Fruit fly (Drosophila melanogaster) whole organism, embryonic: ENCODE results near the gene Dsor1.

Source experiments
- Abd-B ChIP-seq: fragments of 200-800 bp; sonication (Bioruptor generic); optimal IDR thresholded peaks from 2 replicates; lab custom pipeline; 2018; ENCODE audit warnings: missing biosample characterization, mild to moderate bottlenecking, missing genetic modification characterization, moderate library complexity
- Blimp-1 ChIP-seq: fragments of 200-800 bp; sonication (Bioruptor generic); optimal IDR thresholded peaks from 3 replicates; lab custom pipeline; 2018; ENCODE audit warnings: missing biosample characterization, missing genetic modification characterization, mild to moderate bottlenecking, moderate library complexity, missing genetic modification reagents
- CG12104 ChIP-seq: fragments of 200-800 bp; sonication (Bioruptor generic); optimal IDR thresholded peaks from 3 replicates; lab custom pipeline; 2016; ENCODE audit warnings: missing biosample characterization, missing genetic modification characterization
- CG12155 ChIP-seq: fragments of 200-800 bp; sonication (Bioruptor generic); optimal IDR thresholded peaks from 3 replicates; lab custom pipeline; 2016; ENCODE audit warnings: missing biosample characterization, missing genetic modification characterization
- CG12299 ChIP-seq: fragments of 200-800 bp; sonication (Bioruptor generic); optimal IDR thresholded peaks from 2 replicates; lab custom pipeline; 2018; ENCODE audit warnings: missing biosample characterization, mild to moderate bottlenecking, missing genetic modification characterization
- CG12769 ChIP-seq: fragments of 200-800 bp; sonication (Bioruptor generic); optimal IDR thresholded peaks from 2 replicates; lab custom pipeline; 2019; ENCODE audit warnings: missing biosample characterization, mild to moderate bottlenecking, missing genetic modification characterization, moderate library complexity
- CG12942 ChIP-seq: fragments of 200-800 bp; sonication (Bioruptor generic); optimal IDR thresholded peaks from 3 replicates; lab custom pipeline; 2016; ENCODE audit warnings: missing biosample characterization, missing genetic modification characterization
- CG13123 ChIP-seq: fragments of 200-800 bp; sonication (Bioruptor generic); optimal IDR thresholded peaks from 2 replicates; lab custom pipeline; 2016; ENCODE audit warnings: missing biosample characterization, missing genetic modification characterization
- CG13624 ChIP-seq: fragments of 200-800 bp; sonication (Bioruptor generic); optimal IDR thresholded peaks from 2 replicates; lab custom pipeline; 2016; ENCODE audit warnings: missing biosample characterization, missing genetic modification characterization
- CG14014 ChIP-seq: fragments of 200-800 bp; sonication (Bioruptor generic); IDR thresholded peaks from 2 replicates; pipeline ENCODE4 v1.3.6; 2022; ENCODE audit warnings: missing biosample characterization, missing genetic modification characterization
- CG15011 ChIP-seq: fragments of 200-800 bp; sonication (Bioruptor generic); optimal IDR thresholded peaks from 3 replicates; lab custom pipeline; 2018; ENCODE audit warnings: missing biosample characterization, mild to moderate bottlenecking, missing genetic modification characterization
- CG15269 ChIP-seq: fragments of 200-800 bp; sonication (Bioruptor generic); optimal IDR thresholded peaks from 2 replicates; lab custom pipeline; 2018; ENCODE audit warnings: missing biosample characterization, mild to moderate bottlenecking, missing genetic modification characterization, moderate library complexity
- CG17568 ChIP-seq: fragments of 200-800 bp; sonication (Bioruptor generic); optimal IDR thresholded peaks from 2 replicates; lab custom pipeline; 2018; ENCODE audit warnings: missing biosample characterization, mild to moderate bottlenecking, missing genetic modification characterization, moderate library complexity
- CG18476 ChIP-seq: fragments of 200-800 bp; sonication (Bioruptor generic); optimal IDR thresholded peaks from 2 replicates; lab custom pipeline; 2016; ENCODE audit warnings: missing biosample characterization, mild to moderate bottlenecking, missing genetic modification characterization
- CG31365 ChIP-seq: fragments of 200-800 bp; sonication (Bioruptor generic); optimal IDR thresholded peaks from 2 replicates; lab custom pipeline; 2018; ENCODE audit warnings: missing biosample characterization, mild to moderate bottlenecking, missing genetic modification characterization
- CG34376 ChIP-seq: fragments of 200-800 bp; sonication (Bioruptor generic); optimal IDR thresholded peaks from 2 replicates; lab custom pipeline; 2018; ENCODE audit warnings: missing biosample characterization, mild to moderate bottlenecking, missing genetic modification characterization
- CG34422 ChIP-seq: fragments of 200-800 bp; sonication (Bioruptor generic); IDR thresholded peaks from 3 replicates; pipeline ENCODE4 v1.3.6; 2022; ENCODE audit warnings: missing biosample characterization, missing genetic modification characterization
- CG4282 ChIP-seq: fragments of 200-800 bp; sonication (Bioruptor generic); optimal IDR thresholded peaks from 2 replicates; lab custom pipeline; 2016; ENCODE audit warnings: missing biosample characterization, missing genetic modification characterization
- CG6272 ChIP-seq: fragments of 200-800 bp; sonication (Bioruptor generic); IDR thresholded peaks from 2 replicates; pipeline ENCODE4 v1.3.6; 2022; ENCODE audit warnings: missing biosample characterization, missing genetic modification characterization
- CG6654 ChIP-seq: fragments of 200-800 bp; sonication (Bioruptor generic); optimal IDR thresholded peaks from 2 replicates; lab custom pipeline; 2017; ENCODE audit warnings: missing biosample characterization, mild to moderate bottlenecking, missing genetic modification characterization
- CG9437 ChIP-seq: fragments of 200-800 bp; sonication (Bioruptor generic); optimal IDR thresholded peaks from 2 replicates; lab custom pipeline; 2018; ENCODE audit warnings: missing biosample characterization, mild to moderate bottlenecking, missing genetic modification characterization
- CG9727 ChIP-seq: fragments of 200-800 bp; sonication (Bioruptor generic); optimal IDR thresholded peaks from 3 replicates; lab custom pipeline; 2017; ENCODE audit warnings: missing biosample characterization, mild to moderate bottlenecking, missing genetic modification characterization
- CG9876 ChIP-seq: fragments of 200-800 bp; sonication (Bioruptor generic); optimal IDR thresholded peaks from 2 replicates; lab custom pipeline; 2016; ENCODE audit warnings: missing biosample characterization, missing genetic modification characterization
- CkIIα-i1 ChIP-seq: fragments of 200-800 bp; sonication (Bioruptor generic); IDR thresholded peaks from 2 replicates; pipeline ENCODE4 v1.3.6; 2022; ENCODE audit warnings: missing biosample characterization, missing genetic modification characterization
- D19B ChIP-seq: fragments of 200-800 bp; sonication (Bioruptor generic); optimal IDR thresholded peaks from 2 replicates; lab custom pipeline; 2017; ENCODE audit warnings: missing biosample characterization, mild to moderate bottlenecking, missing genetic modification characterization
- Dip2 ChIP-seq: fragments of 200-800 bp; sonication (Bioruptor generic); IDR thresholded peaks from 2 replicates; pipeline ENCODE4 v1.3.6; 2022; ENCODE audit warnings: missing biosample characterization, missing genetic modification characterization
- Dref ChIP-seq: fragments of 200-800 bp; sonication (Bioruptor generic); IDR thresholded peaks from 2 replicates; pipeline ENCODE4 v1.3.6; 2022; ENCODE audit warnings: missing biosample characterization, missing genetic modification characterization
- Med ChIP-seq: fragments of 200-800 bp; sonication (Bioruptor generic); peaks from one replicate; lab custom pipeline; 2016; ENCODE audit warnings: missing biosample characterization, missing genetic modification characterization, mild to moderate bottlenecking, inconsistent platforms, moderate library complexity
- Ssrp ChIP-seq: fragments of 200-800 bp; sonication (Bioruptor generic); optimal IDR thresholded peaks from 2 replicates; lab custom pipeline; 2018; ENCODE audit warnings: missing biosample characterization, mild to moderate bottlenecking, missing genetic modification characterization, moderate library complexity
- ac ChIP-seq: fragments of 200-800 bp; sonication (Bioruptor generic); optimal IDR thresholded peaks from 3 replicates; lab custom pipeline; 2017; ENCODE audit warnings: missing biosample characterization, mild to moderate bottlenecking, missing genetic modification characterization
- corto ChIP-seq: fragments of 200-800 bp; sonication (Bioruptor generic); optimal IDR thresholded peaks from 2 replicates; lab custom pipeline; 2016; ENCODE audit warnings: missing biosample characterization, mild to moderate bottlenecking, missing genetic modification characterization, moderate library complexity
- en ChIP-seq: fragments of 200-800 bp; sonication (Bioruptor generic); optimal IDR thresholded peaks from 2 replicates; lab custom pipeline; 2016; ENCODE audit warnings: missing biosample characterization, missing genetic modification characterization
- ewg ChIP-seq: fragments of 200-800 bp; sonication (Bioruptor generic); optimal IDR thresholded peaks from 3 replicates; lab custom pipeline; 2017; ENCODE audit warnings: mild to moderate bottlenecking, missing biosample characterization, missing genetic modification reagents, missing genetic modification characterization
- gfzf ChIP-seq: fragments of 200-800 bp; sonication (Bioruptor generic); optimal IDR thresholded peaks from 2 replicates; lab custom pipeline; 2016; ENCODE audit warnings: missing biosample characterization, mild to moderate bottlenecking, missing genetic modification characterization, moderate library complexity
- grn ChIP-seq: fragments of 200-800 bp; sonication (Bioruptor generic); optimal IDR thresholded peaks from 3 replicates; lab custom pipeline; 2017; ENCODE audit warnings: missing biosample characterization, missing genetic modification characterization
- h ChIP-seq: fragments of >200 bp; optimal IDR thresholded peaks from 2 replicates; lab custom pipeline; 2017
- hbn ChIP-seq: fragments of 200-800 bp; sonication (Bioruptor generic); IDR thresholded peaks from 2 replicates; pipeline ENCODE4 v1.3.6; 2022; ENCODE audit warnings: missing biosample characterization, missing genetic modification characterization; ENCODE audit not compliant: partially characterized antibody
- hth ChIP-seq: fragments of >200 bp; optimal IDR thresholded peaks from 2 replicates; lab custom pipeline; 2017; ENCODE audit warnings: inconsistent platforms
- klu ChIP-seq: fragments of 200-800 bp; sonication (Bioruptor generic); IDR thresholded peaks from 2 replicates; pipeline ENCODE4 v1.3.6; 2022; ENCODE audit warnings: missing biosample characterization, missing genetic modification characterization
- lbe ChIP-seq: fragments of 200-800 bp; sonication (Bioruptor generic); optimal IDR thresholded peaks from 2 replicates; lab custom pipeline; 2016; ENCODE audit warnings: missing biosample characterization, mild to moderate bottlenecking, missing genetic modification characterization
- lov ChIP-seq, 2 experiments: fragments of 200-800 bp in 1 of 2; fragments of >200 bp in 1 of 2; sonication (Bioruptor generic) in 1 of 2; IDR thresholded peaks in 1 of 2; optimal IDR thresholded peaks in 1 of 2; 2 replicates in 1 of 2; 3 replicates in 1 of 2; pipeline versions ENCODE4 v1.3.6 to Lab custom; 2017 to 2022; ENCODE audit warnings: missing biosample characterization in 1 of 2, missing genetic modification characterization in 1 of 2
- luna ChIP-seq: fragments of 200-800 bp; sonication (Bioruptor generic); optimal IDR thresholded peaks from 2 replicates; lab custom pipeline; 2016; ENCODE audit warnings: missing biosample characterization, missing genetic modification characterization
- phol ChIP-seq: fragments of 200-800 bp; sonication (Bioruptor generic); optimal IDR thresholded peaks from 3 replicates; lab custom pipeline; 2018; ENCODE audit warnings: missing biosample characterization, mild to moderate bottlenecking, missing genetic modification characterization, moderate library complexity
- pita ChIP-seq: fragments of 200-800 bp; sonication (Bioruptor generic); optimal IDR thresholded peaks from 2 replicates; lab custom pipeline; 2017; ENCODE audit warnings: missing biosample characterization, mild to moderate bottlenecking, missing genetic modification characterization
- ranshi ChIP-seq: fragments of 200-800 bp; sonication (Bioruptor generic); IDR thresholded peaks from 2 replicates; pipeline ENCODE4 v1.3.6; 2022; ENCODE audit warnings: missing biosample characterization, missing genetic modification characterization
- sima ChIP-seq: fragments of 200-800 bp; sonication (Bioruptor generic); optimal IDR thresholded peaks from 2 replicates; lab custom pipeline; 2016; ENCODE audit warnings: missing biosample characterization, missing genetic modification characterization
- ssp ChIP-seq: fragments of 200-800 bp; sonication (Bioruptor generic); IDR thresholded peaks from 2 replicates; pipeline ENCODE4 v1.3.6; 2022; ENCODE audit warnings: missing biosample characterization, missing genetic modification characterization
- sug ChIP-seq: fragments of 200-800 bp; optimal IDR thresholded peaks from 2 replicates; lab custom pipeline; 2019; ENCODE audit warnings: missing biosample characterization, mild to moderate bottlenecking, missing genetic modification characterization, moderate library complexity
- tll ChIP-seq, 2 experiments: fragments of 200-800 bp in 1 of 2; fragments of >200 bp in 1 of 2; sonication (Bioruptor generic) in 1 of 2; optimal IDR thresholded peaks; 2 replicates each; lab custom pipeline; 2017 to 2019; ENCODE audit warnings: missing biosample characterization in 2 of 2, missing genetic modification characterization in 2 of 2, mild to moderate bottlenecking in 1 of 2, moderate library complexity in 1 of 2
- twi ChIP-seq: fragments of 200-800 bp; optimal IDR thresholded peaks from 2 replicates; lab custom pipeline; 2019; ENCODE audit warnings: missing biosample characterization, mild to moderate bottlenecking, missing genetic modification characterization, moderate library complexity
- zen2 ChIP-seq: fragments of 200-800 bp; sonication (Bioruptor generic); IDR thresholded peaks from 3 replicates; pipeline ENCODE4 v1.3.6; 2022; ENCODE audit warnings: missing biosample characterization, missing genetic modification characterization; ENCODE audit not compliant: partially characterized antibody

The Dsor1 gene

DNA sequence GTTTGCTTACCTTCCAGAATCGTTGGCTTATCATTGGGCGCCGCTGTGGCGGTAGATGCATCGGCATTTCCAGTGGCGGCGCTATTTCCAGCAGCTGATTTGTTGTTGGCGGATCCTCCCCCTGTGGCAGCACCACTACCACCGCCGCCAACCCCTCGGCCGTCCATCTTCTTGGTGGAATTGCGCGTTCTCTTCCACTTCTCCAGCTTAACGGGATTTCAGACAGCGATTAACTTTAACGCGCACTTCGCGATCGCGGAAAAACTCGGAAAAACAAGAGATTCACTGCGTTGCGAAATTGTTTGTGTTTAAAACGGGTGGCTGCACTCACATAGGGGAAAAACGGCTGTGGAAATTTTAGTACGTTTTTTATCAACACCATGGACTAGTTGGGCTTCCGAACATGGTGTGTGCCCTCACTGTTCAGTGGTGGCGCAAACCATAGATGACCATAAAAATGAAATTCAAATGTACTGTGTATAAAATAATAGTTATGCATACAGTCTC lies 35.7 kb downstream of the Dsor1 start, which contains the start of gene c11.1 (continued):
- TF ChIP-seq CG9727 (no peak), CG12104 (GFP tag; lab: Kevin White, UChicago) (no peak), Med (GFP tag; lab: Kevin White, UChicago) (peak; percentile 67), CG14014 (no peak), sug (tag; lab: Kevin White, UChicago) (peak; percentile 49), hth (no peak), hbn (GFP tag; lab: Robert Waterston, UW) (no peak), CG31365 (tag; lab: Kevin White, UChicago) (no peak), gfzf (GFP tag; lab: Kevin White, UChicago) (peak; percentile 95), CG17568 (GFP tag; lab: Kevin White, UChicago) (no peak), CG12299 (tag; lab: Kevin White, UChicago) (no peak), tll (GFP tag; optimal IDR thresholded peaks at IDR 0.05; lab: Kevin White, UChicago) (no peak), en (no peak), pita (GFP tag; lab: Kevin White, UChicago) (peak; percentile 87), CG34422 (GFP tag; lab: Robert Waterston, UW) (peak; percentile 53; the same call in 2 of the 3 replicates), CG15011 (GFP tag; lab: Kevin White, UChicago) (no peak), CG34376 (GFP tag; lab: Kevin White, UChicago) (no peak), CG4282 (no peak), klu (GFP tag; lab: Robert Waterston, UW) (no peak), zen2 (no peak), CG18476 (GFP tag; lab: Kevin White, UChicago) (no peak), sima (GFP tag; lab: Kevin White, UChicago) (no peak), h (lab: Kevin White, UChicago) (no peak), ssp (GFP tag; lab: Robert Waterston, UW) (0 out of 2 replicates have a peak, but pooled peaks have one; percentile 18), luna (GFP tag; lab: Kevin White, UChicago) (no peak), phol (tag; lab: Kevin White, UChicago) (peak; percentile 19), Dip2 (GFP tag; lab: Robert Waterston, UW) (no peak), CG13123 (GFP tag; lab: Kevin White, UChicago) (no peak), CG13624 (GFP tag; lab: Kevin White, UChicago) (peak; percentile 41), Blimp-1 (GFP tag; lab: Kevin White, UChicago) (no peak), Abd-B (peak; percentile 88), grn (no peak), ranshi (GFP tag; lab: Robert Waterston, UW) (no peak), CG12155 (no peak), CG12942 (GFP tag; lab: Kevin White, UChicago) (no peak), CkIIα-i1 (GFP tag; lab: Robert Waterston, UW) (no peak), Dref (peak; percentile 52), lbe (no peak), twi (tag; lab: Kevin White, UChicago) (no peak), CG6272 (GFP tag; lab: Robert Waterston, UW) (no peak), corto (GFP tag; lab: Kevin White, UChicago) (no peak), CG15269 (tag; lab: Kevin White, UChicago) (no peak), CG6654 (GFP tag; lab: Kevin White, UChicago) (no peak), D19B (GFP tag; lab: Kevin White, UChicago) (no peak), ac (GFP tag; lab: Kevin White, UChicago) (no peak), CG9876 (GFP tag; lab: Kevin White, UChicago) (no peak), Ssrp (tag; lab: Kevin White, UChicago) (no peak), CG9437 (GFP tag; lab: Kevin White, UChicago) (no peak), ewg (no peak), CG12769 (no peak), lov (optimal IDR thresholded peaks at IDR 0.05; lab: Kevin White, UChicago) (no peak), lov (GFP tag; IDR thresholded peaks at IDR 0.05; lab: Robert Waterston, UW) (no peak)
